Fruit fly (Drosophila melanogaster) whole organism, embryonic: ENCODE measurements around the gene eIF2Bepsilon.

Experiments
- Atf-2 ChIP-seq: fragments of 200-800 bp; sonication (Bioruptor generic); optimal IDR thresholded peaks from 2 replicates; lab custom pipeline; 2016; ENCODE audit warnings: missing biosample characterization, missing genetic modification characterization
- BtbVII ChIP-seq: fragments of 200-800 bp; sonication (Bioruptor generic); optimal IDR thresholded peaks from 3 replicates; lab custom pipeline; 2017; ENCODE audit warnings: missing biosample characterization, mild to moderate bottlenecking, missing genetic modification characterization
- CG10543 ChIP-seq: fragments of 200-800 bp; sonication (Bioruptor generic); optimal IDR thresholded peaks from 3 replicates; lab custom pipeline; 2017; ENCODE audit warnings: missing biosample characterization, mild to moderate bottlenecking, missing genetic modification characterization, moderate library complexity
- CG10959 ChIP-seq: fragments of 200-800 bp; sonication (Bioruptor generic); IDR thresholded peaks from 2 replicates; pipeline ENCODE4 v1.3.6; 2022; ENCODE audit warnings: missing biosample characterization, missing genetic modification characterization
- CG11085 ChIP-seq: fragments of 200-800 bp; sonication (Bioruptor generic); IDR thresholded peaks from 2 replicates; pipeline ENCODE4 v1.3.6; 2022; ENCODE audit warnings: missing biosample characterization, missing genetic modification characterization
- CG12219 ChIP-seq: fragments of 200-800 bp; sonication (Bioruptor generic); optimal IDR thresholded peaks from 3 replicates; lab custom pipeline; 2018; ENCODE audit warnings: missing biosample characterization, mild to moderate bottlenecking, missing genetic modification characterization
- CG1529 ChIP-seq: fragments of 200-800 bp; sonication (Bioruptor generic); optimal IDR thresholded peaks from 3 replicates; lab custom pipeline; 2018; ENCODE audit warnings: missing biosample characterization, missing genetic modification characterization
- CG15479 ChIP-seq: fragments of 200-800 bp; sonication (Bioruptor generic); optimal IDR thresholded peaks from 3 replicates; lab custom pipeline; 2019; ENCODE audit warnings: missing biosample characterization, mild to moderate bottlenecking, missing genetic modification characterization, moderate library complexity
- CG15514 ChIP-seq: fragments of 200-800 bp; sonication (Bioruptor generic); optimal IDR thresholded peaks from 3 replicates; lab custom pipeline; 2017; ENCODE audit warnings: missing biosample characterization, missing genetic modification characterization, mild to moderate bottlenecking, moderate library complexity, missing genetic modification reagents
- CG1603 ChIP-seq: fragments of 200-800 bp; sonication (Bioruptor generic); optimal IDR thresholded peaks from 2 replicates; lab custom pipeline; 2019; ENCODE audit warnings: missing biosample characterization, mild to moderate bottlenecking, missing genetic modification characterization, moderate library complexity
- CG17328 ChIP-seq: fragments of 200-800 bp; sonication (Bioruptor generic); IDR thresholded peaks from 2 replicates; pipeline ENCODE4 v1.3.6; 2022; ENCODE audit warnings: missing biosample characterization, missing genetic modification characterization
- CG18011 ChIP-seq: fragments of 200-800 bp; sonication (Bioruptor generic); optimal IDR thresholded peaks from 2 replicates; lab custom pipeline; 2017; ENCODE audit warnings: missing biosample characterization, missing genetic modification characterization, mild to moderate bottlenecking, moderate library complexity, missing genotype
- CG2678 ChIP-seq: fragments of 200-800 bp; sonication (Bioruptor generic); optimal IDR thresholded peaks from 3 replicates; lab custom pipeline; 2019; ENCODE audit warnings: missing biosample characterization, mild to moderate bottlenecking, missing genetic modification characterization, moderate library complexity
- CG32767 ChIP-seq: fragments of 200-800 bp; sonication (Bioruptor generic); IDR thresholded peaks from 2 replicates; pipeline ENCODE4 v1.3.6; 2022; ENCODE audit warnings: missing biosample characterization, missing genetic modification characterization
- CG33213 ChIP-seq: fragments of 200-800 bp; sonication (Bioruptor generic); optimal IDR thresholded peaks from 3 replicates; lab custom pipeline; 2016; ENCODE audit warnings: missing biosample characterization, missing genetic modification characterization
- CG3407 ChIP-seq: fragments of 200-800 bp; sonication (Bioruptor generic); optimal IDR thresholded peaks from 2 replicates; lab custom pipeline; 2018; ENCODE audit warnings: missing biosample characterization, mild to moderate bottlenecking, missing genetic modification characterization
- CG3726 ChIP-seq: fragments of 200-800 bp; sonication (Bioruptor generic); IDR thresholded peaks from 3 replicates; pipeline ENCODE4, ENCODE4 v1.3.6; 2022; ENCODE audit warnings: missing biosample characterization, missing genetic modification characterization
- CG4707 ChIP-seq: fragments of 200-800 bp; sonication (Bioruptor generic); optimal IDR thresholded peaks from 2 replicates; lab custom pipeline; 2018; ENCODE audit warnings: missing biosample characterization, mild to moderate bottlenecking, missing genetic modification characterization, moderate library complexity
- CG4820 ChIP-seq: fragments of 200-800 bp; sonication (Bioruptor generic); optimal IDR thresholded peaks from 3 replicates; lab custom pipeline; 2016; ENCODE audit warnings: missing biosample characterization, missing genetic modification characterization
- CG6813 ChIP-seq: fragments of 200-800 bp; sonication (Bioruptor generic); optimal IDR thresholded peaks from 2 replicates; lab custom pipeline; 2017; ENCODE audit warnings: missing biosample characterization, missing genetic modification characterization, mild to moderate bottlenecking, moderate library complexity, missing genetic modification reagents
- CG9609 ChIP-seq: fragments of 200-800 bp; sonication (Bioruptor generic); optimal IDR thresholded peaks from 3 replicates; lab custom pipeline; 2016; ENCODE audit warnings: missing biosample characterization, missing genetic modification characterization
- CHES-1-like ChIP-seq: fragments of 200-800 bp; sonication (Bioruptor generic); optimal IDR thresholded peaks from 2 replicates; lab custom pipeline; 2016; ENCODE audit warnings: missing biosample characterization, missing genetic modification characterization
- Fer3 ChIP-seq: fragments of 200-800 bp; sonication (Bioruptor generic); optimal IDR thresholded peaks from 2 replicates; lab custom pipeline; 2018; ENCODE audit warnings: missing biosample characterization, mild to moderate bottlenecking, missing genetic modification characterization, moderate library complexity
- HHEX ChIP-seq: fragments of 200-800 bp; sonication (Bioruptor generic); optimal IDR thresholded peaks from 3 replicates; lab custom pipeline; 2017; ENCODE audit warnings: missing biosample characterization, mild to moderate bottlenecking, missing genetic modification characterization, missing genetic modification reagents
- Hmx ChIP-seq: fragments of 200-800 bp; sonication (Bioruptor generic); optimal IDR thresholded peaks from 2 replicates; lab custom pipeline; 2016; ENCODE audit warnings: missing biosample characterization, missing genetic modification characterization
- Hr3 ChIP-seq: fragments of 200-800 bp; sonication (Bioruptor generic); optimal IDR thresholded peaks from 3 replicates; lab custom pipeline; 2016; ENCODE audit warnings: missing biosample characterization, missing genetic modification characterization
- Hr51 ChIP-seq, 2 experiments: fragments of 200-800 bp; sonication (Bioruptor generic); optimal IDR thresholded peaks; 2 replicates in 1 of 2; 3 replicates in 1 of 2; lab custom pipeline; 2016 to 2018; ENCODE audit warnings: missing biosample characterization in 2 of 2, missing genetic modification characterization in 2 of 2, mild to moderate bottlenecking in 1 of 2, moderate library complexity in 1 of 2
- NK7.1 ChIP-seq: fragments of 200-800 bp; sonication (Bioruptor generic); optimal IDR thresholded peaks from 3 replicates; lab custom pipeline; 2016; ENCODE audit warnings: missing biosample characterization, missing genetic modification characterization
- Ravus ChIP-seq: fragments of 200-800 bp; sonication (Bioruptor generic); IDR thresholded peaks from 2 replicates; pipeline ENCODE4 v1.3.6; 2022; ENCODE audit warnings: missing biosample characterization, missing genetic modification characterization
- YL-1 ChIP-seq: fragments of 200-800 bp; sonication (Bioruptor generic); optimal IDR thresholded peaks from 3 replicates; lab custom pipeline; 2017; ENCODE audit warnings: missing biosample characterization, mild to moderate bottlenecking, missing genetic modification characterization
- btn ChIP-seq: fragments of 200-800 bp; sonication (Bioruptor generic); optimal IDR thresholded peaks from 2 replicates; lab custom pipeline; 2016; ENCODE audit warnings: missing biosample characterization, missing genetic modification characterization
- danr ChIP-seq: fragments of 200-800 bp; sonication (Bioruptor generic); IDR thresholded peaks from 2 replicates; pipeline ENCODE4 v1.3.6; 2022; ENCODE audit warnings: missing biosample characterization, missing genetic modification characterization
- dmrt11E ChIP-seq: fragments of 200-800 bp; sonication (Bioruptor generic); optimal IDR thresholded peaks from 3 replicates; lab custom pipeline; 2018; ENCODE audit warnings: missing biosample characterization, mild to moderate bottlenecking, missing genetic modification characterization, moderate library complexity
- en ChIP-seq: fragments of 200-800 bp; sonication (Bioruptor generic); optimal IDR thresholded peaks from 2 replicates; lab custom pipeline; 2016; ENCODE audit warnings: missing biosample characterization, missing genetic modification characterization
- eve ChIP-seq, 2 experiments: fragments of >200 bp; optimal IDR thresholded peaks; 2 replicates each; lab custom pipeline; 2017; ENCODE audit warnings: missing biosample characterization in 2 of 2, missing genetic modification characterization in 2 of 2
- fd64A ChIP-seq: fragments of 200-800 bp; sonication (Bioruptor generic); optimal IDR thresholded peaks from 3 replicates; lab custom pipeline; 2018; ENCODE audit warnings: missing biosample characterization, mild to moderate bottlenecking, missing genetic modification characterization
- gcm2 ChIP-seq: fragments of 200-800 bp; sonication (Bioruptor generic); optimal IDR thresholded peaks from 2 replicates; lab custom pipeline; 2016; ENCODE audit warnings: missing biosample characterization, missing genetic modification characterization
- gt ChIP-seq: fragments of 200-800 bp; sonication (Bioruptor generic); IDR thresholded peaks from 2 replicates; pipeline ENCODE4 v1.3.6; 2022; ENCODE audit warnings: missing biosample characterization, missing genetic modification characterization
- insv ChIP-seq, 2 experiments: fragments of 200-800 bp; sonication (Bioruptor generic); optimal IDR thresholded peaks; 3 replicates each; lab custom pipeline; 2016 to 2018; ENCODE audit warnings: missing biosample characterization in 2 of 2, missing genetic modification characterization in 2 of 2
- jing ChIP-seq: fragments of 200-800 bp; sonication (Bioruptor generic); optimal IDR thresholded peaks from 2 replicates; lab custom pipeline; 2018; ENCODE audit warnings: missing biosample characterization, mild to moderate bottlenecking, missing genetic modification characterization
- kay ChIP-seq: fragments of 200-800 bp; sonication (Bioruptor generic); optimal IDR thresholded peaks from 2 replicates; lab custom pipeline; 2016; ENCODE audit warnings: missing biosample characterization, missing genetic modification characterization
- pfk ChIP-seq: fragments of 200-800 bp; sonication (Bioruptor generic); optimal IDR thresholded peaks from 2 replicates; lab custom pipeline; 2018; ENCODE audit warnings: missing biosample characterization, mild to moderate bottlenecking, missing genetic modification characterization, moderate library complexity
- sens-2 ChIP-seq: fragments of 200-800 bp; sonication (Bioruptor generic); IDR thresholded peaks from 2 replicates; pipeline ENCODE4 v1.3.6; 2022; ENCODE audit warnings: missing biosample characterization, missing genetic modification characterization
- sisA ChIP-seq: fragments of 200-800 bp; sonication (Bioruptor generic); IDR thresholded peaks from 2 replicates; pipeline ENCODE4 v1.3.6; 2022; ENCODE audit warnings: missing biosample characterization, missing genetic modification characterization
- tin ChIP-seq: fragments of 200-800 bp; sonication (Bioruptor generic); optimal IDR thresholded peaks from 3 replicates; lab custom pipeline; 2016; ENCODE audit warnings: missing biosample characterization, missing genetic modification characterization
- tll ChIP-seq, 2 experiments: fragments of 200-800 bp in 1 of 2; fragments of >200 bp in 1 of 2; sonication (Bioruptor generic) in 1 of 2; optimal IDR thresholded peaks; 2 replicates each; lab custom pipeline; 2017 to 2019; ENCODE audit warnings: missing biosample characterization in 2 of 2, missing genetic modification characterization in 2 of 2, mild to moderate bottlenecking in 1 of 2, moderate library complexity in 1 of 2
- tx ChIP-seq: fragments of 200-800 bp; sonication (Bioruptor generic); optimal IDR thresholded peaks from 2 replicates; lab custom pipeline; 2016; ENCODE audit warnings: missing biosample characterization, missing genetic modification characterization
- zfh2 ChIP-seq: fragments of 200-800 bp; sonication (Bioruptor generic); optimal IDR thresholded peaks from 2 replicates; lab custom pipeline; 2016; ENCODE audit warnings: missing biosample characterization, missing genetic modification characterization

The eIF2Bepsilon gene

dm6 chrX:1943337-1944244 is 20.9 kb upstream of the eIF2Bepsilon start (continued):
- TF ChIP-seq btn (peak; percentile 27), tll (GFP tag; optimal IDR thresholded peaks at IDR 0.05; lab: Kevin White, UChicago) (no peak), Atf-2 (GFP tag; lab: Kevin White, UChicago) (peak; percentile 58), CG10959 (GFP tag; lab: Robert Waterston, UW) (no peak), HHEX (GFP tag; lab: Kevin White, UChicago) (peak; percentile 49), CG15514 (peak; percentile 47), gcm2 (GFP tag; lab: Kevin White, UChicago) (no peak), pfk (GFP tag; lab: Kevin White, UChicago) (peak; percentile 15), CG9609 (GFP tag; lab: Kevin White, UChicago) (peak; percentile 50), BtbVII (GFP tag; lab: Kevin White, UChicago) (peak; percentile 35), CG12219 (GFP tag; lab: Kevin White, UChicago) (peak; percentile 63), fd64A (GFP tag; lab: Kevin White, UChicago) (peak; percentile 48), CG33213 (GFP tag; lab: Kevin White, UChicago) (peak; percentile 41), CHES-1-like (GFP tag; lab: Kevin White, UChicago) (peak; percentile 63), en (GFP tag; lab: Kevin White, UChicago) (peak; percentile 53), CG3726 (GFP tag; lab: Robert Waterston, UW) (no peak), jing (GFP tag; lab: Kevin White, UChicago) (peak; percentile 57), eve (GFP tag; optimal IDR thresholded peaks at IDR 0.05; lab: Kevin White, UChicago) (no peak), Hr51 (GFP tag; optimal IDR thresholded peaks at IDR 0.05; lab: Kevin White, UChicago) (peak; percentile 6 to 71), CG10543 (GFP tag; lab: Kevin White, UChicago) (peak; percentile 52), CG3407 (GFP tag; lab: Kevin White, UChicago) (peak; percentile 44), dmrt11E (tag; lab: Kevin White, UChicago) (peak; percentile 77), NK7.1 (GFP tag; lab: Kevin White, UChicago) (peak; percentile 53), zfh2 (peak; percentile 52), insv (GFP tag; optimal IDR thresholded peaks at IDR 0.05; lab: Kevin White, UChicago) (no peak), CG1529 (peak; percentile 74), CG2678 (tag; lab: Kevin White, UChicago) (peak; percentile 86), Hmx (GFP tag; lab: Kevin White, UChicago) (peak; percentile 48), Hr3 (peak; percentile 48), CG32767 (GFP tag; lab: Robert Waterston, UW) (no peak), gt (GFP tag; lab: Robert Waterston, UW) (0 out of 2 replicates have a peak, but pooled peaks have one; percentile 8), CG11085 (GFP tag; lab: Robert Waterston, UW) (no peak; the same call in 1 of the 2 replicates), CG4707 (GFP tag; lab: Kevin White, UChicago) (peak; percentile 27), CG1603 (tag; lab: Kevin White, UChicago) (peak; percentile 62), Fer3 (tag; lab: Kevin White, UChicago) (peak; percentile 41), CG18011 (GFP tag; lab: Kevin White, UChicago) (peak; percentile 51), YL-1 (GFP tag; lab: Kevin White, UChicago) (no peak), CG17328 (GFP tag; lab: Robert Waterston, UW) (peak; percentile 40; the same call in 1 of the 2 replicates), Ravus (GFP tag; lab: Robert Waterston, UW) (no peak), danr (GFP tag; lab: Robert Waterston, UW) (0 out of 2 replicates have a peak, but pooled peaks have one; percentile 29), CG6813 (peak; percentile 59), CG4820 (GFP tag; lab: Kevin White, UChicago) (peak; percentile 57), tx (peak; percentile 42), sens-2 (no peak), kay (GFP tag; lab: Kevin White, UChicago) (peak; percentile 37), CG15479 (GFP tag; lab: Kevin White, UChicago) (no peak), sisA (GFP tag; lab: Robert Waterston, UW) (peak; percentile 71), tin (GFP tag; lab: Kevin White, UChicago) (peak; percentile 53)
